Fruit fly (Drosophila melanogaster) whole organism, embryonic: ENCODE results near the gene E2f1.

Source experiments
- B-H2 ChIP-seq: fragments of 200-800 bp; sonication (Bioruptor generic); optimal IDR thresholded peaks from 2 replicates; lab custom pipeline; 2018; ENCODE audit warnings: missing biosample characterization, mild to moderate bottlenecking, missing genetic modification characterization
- Bgb ChIP-seq: fragments of 200-800 bp; sonication (Bioruptor generic); IDR thresholded peaks from 2 replicates; pipeline ENCODE4 v1.3.6; 2022; ENCODE audit warnings: missing biosample characterization, missing genetic modification characterization; ENCODE audit not compliant: partially characterized antibody
- CG10462 ChIP-seq: fragments of 200-800 bp; sonication (Bioruptor generic); optimal IDR thresholded peaks from 2 replicates; lab custom pipeline; 2016; ENCODE audit warnings: missing biosample characterization, missing genetic modification characterization
- CG11560 ChIP-seq: fragments of 200-800 bp; sonication (Bioruptor generic); IDR thresholded peaks from 3 replicates; pipeline ENCODE4 v1.3.6; 2022; ENCODE audit warnings: missing biosample characterization, missing genetic modification characterization
- CG12769 ChIP-seq: fragments of 200-800 bp; sonication (Bioruptor generic); optimal IDR thresholded peaks from 2 replicates; lab custom pipeline; 2019; ENCODE audit warnings: missing biosample characterization, mild to moderate bottlenecking, missing genetic modification characterization, moderate library complexity
- CG13123 ChIP-seq: fragments of 200-800 bp; sonication (Bioruptor generic); optimal IDR thresholded peaks from 2 replicates; lab custom pipeline; 2016; ENCODE audit warnings: missing biosample characterization, missing genetic modification characterization
- CG14050 ChIP-seq: fragments of 200-800 bp; sonication (Bioruptor generic); IDR thresholded peaks from 3 replicates; pipeline ENCODE4 v1.3.6; 2022; ENCODE audit warnings: missing biosample characterization, missing genetic modification characterization
- CG14667 ChIP-seq: fragments of 200-800 bp; sonication (Bioruptor generic); IDR thresholded peaks from 2 replicates; pipeline ENCODE4 v1.3.6; 2022; ENCODE audit warnings: missing biosample characterization, missing genetic modification characterization
- CG18262 ChIP-seq: fragments of 200-800 bp; optimal IDR thresholded peaks from 3 replicates; lab custom pipeline; 2019; ENCODE audit warnings: missing biosample characterization, mild to moderate bottlenecking, missing genetic modification characterization, moderate library complexity
- CG2199 ChIP-seq: fragments of 200-800 bp; sonication (Bioruptor generic); IDR thresholded peaks from 3 replicates; pipeline ENCODE4 v1.3.6; 2022; ENCODE audit warnings: missing biosample characterization, missing genetic modification characterization
- CG31365 ChIP-seq: fragments of 200-800 bp; sonication (Bioruptor generic); optimal IDR thresholded peaks from 2 replicates; lab custom pipeline; 2018; ENCODE audit warnings: missing biosample characterization, mild to moderate bottlenecking, missing genetic modification characterization
- CG6654 ChIP-seq: fragments of 200-800 bp; sonication (Bioruptor generic); optimal IDR thresholded peaks from 2 replicates; lab custom pipeline; 2017; ENCODE audit warnings: missing biosample characterization, mild to moderate bottlenecking, missing genetic modification characterization
- CG6854 ChIP-seq: fragments of 200-800 bp; sonication (Bioruptor generic); optimal IDR thresholded peaks from 3 replicates; lab custom pipeline; 2017; ENCODE audit warnings: missing biosample characterization, mild to moderate bottlenecking, missing genetic modification characterization
- CoRest ChIP-seq: fragments of 200-800 bp; sonication (Bioruptor generic); optimal IDR thresholded peaks from 3 replicates; lab custom pipeline; 2018; ENCODE audit warnings: missing biosample characterization, mild to moderate bottlenecking, missing genetic modification characterization, moderate library complexity
- Deaf1 ChIP-seq: fragments of 200-800 bp; optimal IDR thresholded peaks from 3 replicates; lab custom pipeline; 2019; ENCODE audit warnings: missing biosample characterization, mild to moderate bottlenecking, missing genetic modification characterization, moderate library complexity
- Hr3 ChIP-seq: fragments of 200-800 bp; sonication (Bioruptor generic); optimal IDR thresholded peaks from 3 replicates; lab custom pipeline; 2016; ENCODE audit warnings: missing biosample characterization, missing genetic modification characterization
- Hr78 ChIP-seq, 2 experiments: fragments of 200-800 bp in 1 of 2; fragments of >200 bp in 1 of 2; sonication (Bioruptor generic) in 1 of 2; optimal IDR thresholded peaks; 2 replicates each; lab custom pipeline; 2017 to 2019; ENCODE audit warnings: missing biosample characterization in 2 of 2, missing genetic modification characterization in 2 of 2, mild to moderate bottlenecking in 1 of 2, moderate library complexity in 1 of 2
- Lhr ChIP-seq: fragments of 200-800 bp; sonication (Bioruptor generic); optimal IDR thresholded peaks from 3 replicates; lab custom pipeline; 2017; ENCODE audit warnings: mild to moderate bottlenecking, missing biosample characterization, missing genetic modification reagents, missing genetic modification characterization
- MBD-R2 ChIP-seq: fragments of 200-800 bp; sonication (Bioruptor generic); IDR thresholded peaks from 2 replicates; pipeline ENCODE4 v1.3.6; 2022; ENCODE audit warnings: missing biosample characterization, missing genetic modification characterization
- MESR4 ChIP-seq: fragments of 200-800 bp; sonication (Bioruptor generic); optimal IDR thresholded peaks from 2 replicates; lab custom pipeline; 2018; ENCODE audit warnings: missing biosample characterization, mild to moderate bottlenecking, missing genetic modification characterization, moderate library complexity
- Med ChIP-seq: fragments of 200-800 bp; sonication (Bioruptor generic); peaks from one replicate; lab custom pipeline; 2016; ENCODE audit warnings: missing biosample characterization, missing genetic modification characterization, mild to moderate bottlenecking, inconsistent platforms, moderate library complexity
- NFAT ChIP-seq: fragments of 200-800 bp; sonication (Bioruptor generic); IDR thresholded peaks from 2 replicates; pipeline ENCODE4 v1.3.6; 2022; ENCODE audit warnings: missing biosample characterization, missing genetic modification characterization
- Pdp1 ChIP-seq, 2 experiments: fragments of 200-800 bp; sonication (Bioruptor generic); optimal IDR thresholded peaks; 3 replicates each; lab custom pipeline; 2016; ENCODE audit warnings: missing biosample characterization in 2 of 2, missing genetic modification characterization in 2 of 2, mild to moderate bottlenecking in 1 of 2, moderate library complexity in 1 of 2
- Six4 ChIP-seq: fragments of 200-800 bp; sonication (Bioruptor generic); optimal IDR thresholded peaks from 2 replicates; lab custom pipeline; 2016; ENCODE audit warnings: missing biosample characterization, missing genetic modification characterization
- Stat92E ChIP-seq, 3 experiments: fragments of >200 bp in 2 of 3; fragments of 200-800 bp in 1 of 3; sonication (Bioruptor generic) in 1 of 3; optimal IDR thresholded peaks; 2 replicates each; lab custom pipeline; 2017 to 2019; ENCODE audit warnings: missing biosample characterization in 3 of 3, missing genetic modification characterization in 3 of 3, mild to moderate bottlenecking in 1 of 3, moderate library complexity in 1 of 3
- TFAM ChIP-seq: fragments of 200-800 bp; sonication (Bioruptor generic); optimal IDR thresholded peaks from 2 replicates; lab custom pipeline; 2017; ENCODE audit warnings: missing biosample characterization, missing genetic modification characterization, inconsistent platforms
- Tbp ChIP-seq: fragments of >200 bp; optimal IDR thresholded peaks from 2 replicates; lab custom pipeline; 2018; ENCODE audit warnings: missing biosample characterization, missing genetic modification characterization
- Trl ChIP-seq, 3 experiments: fragments of >200 bp in 2 of 3; fragments of 200-800 bp in 1 of 3; sonication (Bioruptor generic) in 1 of 3; optimal IDR thresholded peaks; 2 replicates in 1 of 3; 3 replicates in 2 of 3; lab custom pipeline; 2016 to 2017; ENCODE audit warnings: missing biosample characterization in 1 of 3, missing genetic modification characterization in 1 of 3
- Xbp1 ChIP-seq: fragments of 200-800 bp; sonication (Bioruptor generic); optimal IDR thresholded peaks from 3 replicates; lab custom pipeline; 2016; ENCODE audit warnings: missing biosample characterization, mild to moderate bottlenecking, missing genetic modification characterization
- abd-A ChIP-seq: fragments of 200-800 bp; sonication (Bioruptor generic); optimal IDR thresholded peaks from 3 replicates; lab custom pipeline; 2019; ENCODE audit warnings: missing biosample characterization, mild to moderate bottlenecking, missing genetic modification characterization, moderate library complexity
- ap ChIP-seq: fragments of 200-800 bp; sonication (Bioruptor generic); IDR thresholded peaks from 2 replicates; pipeline ENCODE4 v1.3.6; 2022; ENCODE audit warnings: missing biosample characterization, missing genetic modification characterization
- bbx ChIP-seq: fragments of 200-800 bp; sonication (Bioruptor generic); IDR thresholded peaks from 2 replicates; pipeline ENCODE4 v1.3.6; 2022; ENCODE audit warnings: missing biosample characterization, missing genetic modification characterization; ENCODE audit not compliant: partially characterized antibody
- btn ChIP-seq: fragments of 200-800 bp; sonication (Bioruptor generic); optimal IDR thresholded peaks from 2 replicates; lab custom pipeline; 2016; ENCODE audit warnings: missing biosample characterization, missing genetic modification characterization
- caup ChIP-seq: fragments of 200-800 bp; sonication (Bioruptor generic); optimal IDR thresholded peaks from 3 replicates; lab custom pipeline; 2017; ENCODE audit warnings: missing biosample characterization, mild to moderate bottlenecking, missing genetic modification characterization, moderate library complexity; ENCODE audit not compliant: severe bottlenecking
- dati ChIP-seq: fragments of 200-800 bp; sonication (Bioruptor generic); IDR thresholded peaks from 2 replicates; pipeline ENCODE4 v1.3.6; 2022; ENCODE audit warnings: missing biosample characterization, missing genetic modification characterization
- en ChIP-seq: fragments of 200-800 bp; sonication (Bioruptor generic); optimal IDR thresholded peaks from 2 replicates; lab custom pipeline; 2016; ENCODE audit warnings: missing biosample characterization, missing genetic modification characterization
- ftz-f1 ChIP-seq: fragments of 200-800 bp; sonication (Bioruptor generic); optimal IDR thresholded peaks from 2 replicates; lab custom pipeline; 2016; ENCODE audit warnings: missing biosample characterization, missing genetic modification characterization
- gsb ChIP-seq: fragments of 200-800 bp; sonication (Bioruptor generic); IDR thresholded peaks from 2 replicates; pipeline ENCODE4 v1.3.6; 2022; ENCODE audit warnings: missing biosample characterization, missing genetic modification characterization
- kah ChIP-seq: fragments of 200-800 bp; sonication (Bioruptor generic); optimal IDR thresholded peaks from 2 replicates; lab custom pipeline; 2018; ENCODE audit warnings: missing biosample characterization, mild to moderate bottlenecking, missing genetic modification characterization
- klu ChIP-seq: fragments of 200-800 bp; sonication (Bioruptor generic); IDR thresholded peaks from 2 replicates; pipeline ENCODE4 v1.3.6; 2022; ENCODE audit warnings: missing biosample characterization, missing genetic modification characterization
- knrl ChIP-seq: fragments of 200-800 bp; sonication (Bioruptor generic); IDR thresholded peaks from 3 replicates; pipeline ENCODE4 v1.3.6; 2022; ENCODE audit warnings: missing biosample characterization, missing genetic modification characterization; ENCODE audit not compliant: partially characterized antibody
- nerfin-2 ChIP-seq: fragments of 200-800 bp; sonication (Bioruptor generic); IDR thresholded peaks from 2 replicates; pipeline ENCODE4 v1.3.6; 2022; ENCODE audit warnings: missing biosample characterization, missing genetic modification characterization; ENCODE audit not compliant: partially characterized antibody
- pho ChIP-seq: fragments of 200-800 bp; sonication (Bioruptor generic); optimal IDR thresholded peaks from 2 replicates; lab custom pipeline; 2016; ENCODE audit warnings: missing biosample characterization, missing genetic modification characterization
- sd ChIP-seq: fragments of 200-800 bp; sonication (Bioruptor generic); optimal IDR thresholded peaks from 3 replicates; lab custom pipeline; 2018; ENCODE audit warnings: missing biosample characterization, mild to moderate bottlenecking, missing genetic modification characterization, moderate library complexity
- slou ChIP-seq: fragments of 200-800 bp; sonication (Bioruptor generic); optimal IDR thresholded peaks from 3 replicates; lab custom pipeline; 2016; ENCODE audit warnings: missing biosample characterization, missing genetic modification characterization
- stc ChIP-seq: fragments of 200-800 bp; sonication (Bioruptor generic); IDR thresholded peaks from 2 replicates; pipeline ENCODE4 v1.3.6; 2022; ENCODE audit warnings: missing biosample characterization, missing genetic modification characterization
- stwl ChIP-seq: fragments of 200-800 bp; sonication (Bioruptor generic); optimal IDR thresholded peaks from 3 replicates; lab custom pipeline; 2018; ENCODE audit warnings: missing biosample characterization, mild to moderate bottlenecking, missing genetic modification characterization, moderate library complexity
- sug ChIP-seq: fragments of 200-800 bp; optimal IDR thresholded peaks from 2 replicates; lab custom pipeline; 2019; ENCODE audit warnings: missing biosample characterization, mild to moderate bottlenecking, missing genetic modification characterization, moderate library complexity
- tna ChIP-seq: fragments of 200-800 bp; sonication (Bioruptor generic); IDR thresholded peaks from 2 replicates; pipeline ENCODE4 v1.3.6; 2022; ENCODE audit warnings: missing biosample characterization, missing genetic modification characterization; ENCODE audit not compliant: partially characterized antibody
- wdn ChIP-seq: fragments of 200-800 bp; sonication (Bioruptor generic); IDR thresholded peaks from 2 replicates; pipeline ENCODE4 v1.3.6; 2022; ENCODE audit warnings: missing biosample characterization, missing genetic modification characterization

E2f1 gene

DNA sequence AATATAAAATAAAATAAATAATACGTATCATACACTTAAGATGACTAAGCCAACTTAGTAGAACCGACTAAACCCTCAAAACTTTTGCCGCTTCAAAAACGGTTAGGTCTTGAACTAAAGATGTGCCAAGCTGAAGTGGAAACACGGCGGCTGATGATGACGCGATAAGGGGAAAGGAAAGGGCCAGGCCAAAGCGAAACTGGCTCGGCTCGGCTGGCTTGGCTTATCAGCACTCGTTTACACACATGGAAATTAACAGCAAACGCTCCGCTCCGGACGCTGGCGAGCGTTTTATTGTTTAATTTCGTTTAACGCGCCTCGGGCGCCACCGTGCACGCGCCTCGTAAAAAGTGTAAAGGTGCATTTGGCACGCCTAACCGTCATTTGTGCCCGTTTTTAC, 78.0 kb downstream of the E2f1 start (continued):
- TF ChIP-seq B-H2 (GFP tag; lab: Kevin White, UChicago), result peak; percentile 47
- TF ChIP-seq CG14667 (GFP tag; lab: Robert Waterston, UW), result no peak
- TF ChIP-seq Six4 (GFP tag; lab: Kevin White, UChicago), result no peak
- no peak for TF ChIP-seq Bgb (GFP tag; lab: Robert Waterston, UW)
- TF ChIP-seq sug (tag; lab: Kevin White, UChicago), result peak; percentile 74
- TF ChIP-seq Deaf1 (tag; lab: Kevin White, UChicago), result peak; percentile 60
- TF ChIP-seq CG14050 (GFP tag; lab: Robert Waterston, UW), result no peak
- TF ChIP-seq TFAM (GFP tag; lab: Kevin White, UChicago), result no peak
- TF ChIP-seq CG11560 (tag; lab: Robert Waterston, UW), result no peak
- no peak for TF ChIP-seq MBD-R2 (GFP tag; lab: Robert Waterston, UW)
- TF ChIP-seq CG18262 (tag; lab: Kevin White, UChicago), result no peak
- TF ChIP-seq CG31365 (tag; lab: Kevin White, UChicago), result no peak
- TF ChIP-seq CG12769 (tag; lab: Kevin White, UChicago), result peak; percentile 44
- TF ChIP-seq MESR4, result no peak
- no peak for TF ChIP-seq caup (GFP tag; lab: Kevin White, UChicago)
- TF ChIP-seq CoRest (tag; lab: Kevin White, UChicago), result no peak
- TF ChIP-seq CG13123 (GFP tag; lab: Kevin White, UChicago), result no peak
- no peak for TF ChIP-seq pho (GFP tag; lab: Kevin White, UChicago)
- peak; percentile 36; the same call in 1 of the 3 replicates for TF ChIP-seq CG2199 (GFP tag; lab: Robert Waterston, UW)
- no peak for TF ChIP-seq Lhr (GFP tag; lab: Kevin White, UChicago)
- no peak for TF ChIP-seq en (GFP tag; lab: Kevin White, UChicago)
- TF ChIP-seq wdn, result no peak
- TF ChIP-seq bbx, result no peak
- TF ChIP-seq dati, result no peak
- TF ChIP-seq Hr78 (GFP tag; optimal IDR thresholded peaks at IDR 0.05; lab: Kevin White, UChicago), result no peak
- TF ChIP-seq Tbp (GFP tag; lab: Kevin White, UChicago), result no peak
- no peak for TF ChIP-seq Xbp1 (GFP tag; lab: Kevin White, UChicago)
- TF ChIP-seq ap (GFP tag; lab: Robert Waterston, UW), result no peak
- TF ChIP-seq stc (GFP tag; lab: Robert Waterston, UW), result no peak
- TF ChIP-seq Pdp1 (GFP tag; optimal IDR thresholded peaks at IDR 0.05; lab: Kevin White, UChicago), result no peak

DNA sequence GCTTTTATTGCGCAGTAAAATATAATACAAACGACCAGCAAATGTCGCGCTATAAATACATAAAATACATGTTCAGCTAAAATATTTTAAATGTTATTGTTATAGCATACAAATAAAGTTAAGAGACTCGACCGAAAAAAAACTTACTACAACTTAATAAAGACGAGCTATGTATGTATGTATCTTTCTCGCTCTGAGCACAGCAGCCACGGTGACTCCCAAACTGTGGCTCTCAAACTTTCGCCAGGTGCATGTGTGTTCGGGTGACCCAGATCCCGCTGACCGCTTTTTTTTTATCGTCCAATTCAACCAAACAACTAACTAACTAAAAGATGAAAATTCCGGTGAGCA, 78.6 kb downstream of the E2f1 start:
- TF ChIP-seq ftz-f1 (GFP tag; lab: Kevin White, UChicago), result no peak
- TF ChIP-seq Med (GFP tag; lab: Kevin White, UChicago), result peak; percentile 42
- TF ChIP-seq slou (GFP tag; lab: Kevin White, UChicago), result no peak
- TF ChIP-seq NFAT (GFP tag; lab: Robert Waterston, UW), result peak; percentile 24; the same call in 1 of the 2 replicates
- TF ChIP-seq sd (tag; lab: Kevin White, UChicago), result peak; percentile 56
- TF ChIP-seq gsb (GFP tag; lab: Robert Waterston, UW), result no peak
- TF ChIP-seq Tbp (GFP tag; lab: Kevin White, UChicago), result no peak
- TF ChIP-seq Stat92E (GFP tag; optimal IDR thresholded peaks at IDR 0.05; lab: Kevin White, UChicago), result peak in 1 of 3 experiments; percentile 64
- TF ChIP-seq kah (GFP tag; lab: Kevin White, UChicago), result no peak
- peak; percentile 99 for TF ChIP-seq CG6654
- no peak for TF ChIP-seq CG10462 (GFP tag; lab: Kevin White, UChicago)
- peak; percentile 52 for TF ChIP-seq CG6854
- no peak for TF ChIP-seq btn (GFP tag; lab: Kevin White, UChicago)
- peak in 1 of 2 experiments; percentile 60 for TF ChIP-seq Trl (optimal IDR thresholded peaks at IDR 0.05; lab: Kevin White, UChicago)
- TF ChIP-seq Trl (GFP tag; optimal IDR thresholded peaks at IDR 0.05; lab: Kevin White, UChicago), result no peak
- 0 out of 2 replicates have a peak, but pooled peaks have one; percentile 26 for TF ChIP-seq tna (GFP tag; lab: Robert Waterston, UW)
- no peak for TF ChIP-seq klu (GFP tag; lab: Robert Waterston, UW)
- TF ChIP-seq knrl (GFP tag; lab: Robert Waterston, UW), result 0 out of 3 replicates have a peak, but pooled peaks have one; percentile 21
- TF ChIP-seq stwl (tag; lab: Kevin White, UChicago), result no peak
- TF ChIP-seq abd-A (tag; lab: Kevin White, UChicago), result peak; percentile 54
- TF ChIP-seq Hr3 (GFP tag; lab: Kevin White, UChicago), result peak; percentile 27
- TF ChIP-seq nerfin-2, result 0 out of 2 replicates have a peak, but pooled peaks have one; percentile 17
